Fruit fly (Drosophila melanogaster): ENCODE data around the gene ArgRS.

dm6 chrX:15841346-15841745 lies 2.6 kb downstream of the ArgRS start:
- TF ChIP-seq svp (GFP tag) = no peak
- TF ChIP-seq CG8119 (GFP tag; IDR thresholded peaks at IDR 0.05) = no peak
- no peak for TF ChIP-seq CG3919 (GFP tag; optimal IDR thresholded peaks at IDR 0.05)
- TF ChIP-seq CG9139 (GFP tag; optimal IDR thresholded peaks at IDR 0.05) = no peak
- TF ChIP-seq fd59A (GFP tag; optimal IDR thresholded peaks at IDR 0.05) = no peak
- TF ChIP-seq lz (GFP tag; optimal IDR thresholded peaks at IDR 0.05) = no peak
- TF ChIP-seq OdsH (GFP tag; optimal IDR thresholded peaks at IDR 0.05) = no peak
- no peak for TF ChIP-seq CG8632 (GFP tag; optimal IDR thresholded peaks at IDR 0.05)
- TF ChIP-seq Blimp-1 (GFP tag; optimal IDR thresholded peaks at IDR 0.05) = no peak
- TF ChIP-seq CG4318 (GFP tag; optimal IDR thresholded peaks at IDR 0.05) = no peak
- no peak for TF ChIP-seq esn (GFP tag; optimal IDR thresholded peaks at IDR 0.05)
- no peak for TF ChIP-seq CG11294 (GFP tag; IDR thresholded peaks at IDR 0.05)
- TF ChIP-seq Lpt (GFP tag; optimal IDR thresholded peaks at IDR 0.05) = no peak
